Fruit fly (Drosophila melanogaster) whole organism, wandering third instar larva: ENCODE data around the gene CG12481.

Experiments used
- Abd-B ChIP-seq: fragments of >200 bp; optimal IDR thresholded peaks from 2 replicates; lab custom pipeline; 2017; ENCODE audit warnings: missing biosample characterization, missing genetic modification characterization
- CG32264 ChIP-seq: fragments of 200-800 bp; sonication (Bioruptor generic); optimal IDR thresholded peaks from 2 replicates; lab custom pipeline; 2016; ENCODE audit warnings: missing biosample characterization, missing genetic modification characterization
- CG9705 ChIP-seq: fragments of 200-800 bp; sonication (Bioruptor generic); optimal IDR thresholded peaks from 2 replicates; lab custom pipeline; 2018; ENCODE audit warnings: missing biosample characterization, mild to moderate bottlenecking, missing genetic modification characterization
- CrebA ChIP-seq: fragments of 200-800 bp; sonication (Bioruptor generic); optimal IDR thresholded peaks from 2 replicates; lab custom pipeline; 2016; ENCODE audit warnings: missing biosample characterization, mild to moderate bottlenecking, missing genetic modification characterization, borderline replicate concordance
- Dfd ChIP-seq: fragments of >200 bp; optimal IDR thresholded peaks from 2 replicates; lab custom pipeline; 2017; ENCODE audit warnings: missing biosample characterization, missing genetic modification characterization
- Dif ChIP-seq: fragments of 200-275, 200-300 bp; sonication (Bioruptor generic); optimal IDR thresholded peaks from 2 replicates; lab custom pipeline; 2018; ENCODE audit warnings: missing biosample characterization, missing genetic modification characterization; ENCODE audit not compliant: partially characterized antibody
- GATAd ChIP-seq: sonication (Bioruptor generic); optimal IDR thresholded peaks from 2 replicates; lab custom pipeline; 2016; ENCODE audit warnings: missing biosample characterization, missing genetic modification characterization
- HLH106 ChIP-seq: fragments of 200-800 bp; optimal IDR thresholded peaks from 3 replicates; lab custom pipeline; 2019; ENCODE audit warnings: missing biosample characterization, mild to moderate bottlenecking, missing genetic modification characterization, moderate library complexity
- Hnf4 ChIP-seq: fragments of 200-800 bp; sonication (Bioruptor generic); optimal IDR thresholded peaks from 2 replicates; lab custom pipeline; 2016; ENCODE audit warnings: missing biosample characterization, mild to moderate bottlenecking, missing genetic modification characterization
- Hr83 ChIP-seq: fragments of 200-300 bp; sonication (Bioruptor generic); optimal IDR thresholded peaks from 2 replicates; lab custom pipeline; 2016; ENCODE audit warnings: missing biosample characterization, mild to moderate bottlenecking, missing genetic modification characterization, moderate library complexity; ENCODE audit not compliant: poor library complexity, severe bottlenecking
- Jra ChIP-seq: sonication (Bioruptor generic); optimal IDR thresholded peaks from 2 replicates; lab custom pipeline; 2016; ENCODE audit warnings: missing biosample characterization, missing genetic modification characterization
- Mio ChIP-seq: sonication (Bioruptor generic); optimal IDR thresholded peaks from 2 replicates; lab custom pipeline; 2016; ENCODE audit warnings: missing biosample characterization, missing genetic modification characterization
- Myc ChIP-seq: fragments of >200 bp; optimal IDR thresholded peaks from 2 replicates; lab custom pipeline; 2017
- N ChIP-seq: fragments of >200 bp; optimal IDR thresholded peaks from 2 replicates; lab custom pipeline; 2018; ENCODE audit warnings: missing biosample characterization, missing external identifiers, missing genetic modification characterization
- OdsH ChIP-seq: fragments of 200-800 bp; sonication (Bioruptor generic); optimal IDR thresholded peaks from 2 replicates; lab custom pipeline; 2016; ENCODE audit warnings: missing biosample characterization, mild to moderate bottlenecking, missing genetic modification characterization
- Rel ChIP-seq, 2 experiments: fragments of 200-800 bp; sonication (Bioruptor generic) in 1 of 2; optimal IDR thresholded peaks; 2 replicates in 1 of 2; 3 replicates in 1 of 2; lab custom pipeline; 2016 to 2019; ENCODE audit warnings: mild to moderate bottlenecking in 2 of 2, missing biosample characterization in 2 of 2, missing genetic modification characterization in 2 of 2, moderate library complexity in 1 of 2
- Sp1 ChIP-seq: fragments of 200-800 bp; sonication (Bioruptor generic); optimal IDR thresholded peaks from 3 replicates; lab custom pipeline; 2019; ENCODE audit warnings: missing biosample characterization, mild to moderate bottlenecking, missing genetic modification characterization, moderate library complexity
- Vsx2 ChIP-seq: fragments of 200-300, 225-300 bp; sonication (Bioruptor generic); optimal IDR thresholded peaks from 2 replicates; lab custom pipeline; 2018; ENCODE audit warnings: missing biosample characterization, missing genetic modification characterization; ENCODE audit not compliant: partially characterized antibody
- br ChIP-seq: fragments of 200-800 bp; sonication (Bioruptor generic); optimal IDR thresholded peaks from 2 replicates; lab custom pipeline; 2016; ENCODE audit warnings: missing biosample characterization, missing genetic modification characterization
- brk ChIP-seq: fragments of 200-800 bp; sonication (Bioruptor generic); optimal IDR thresholded peaks from 2 replicates; lab custom pipeline; 2016; ENCODE audit warnings: missing biosample characterization, mild to moderate bottlenecking, missing genetic modification characterization
- dmrt93B ChIP-seq: fragments of 200-800 bp; sonication (Bioruptor generic); optimal IDR thresholded peaks from 2 replicates; lab custom pipeline; 2018; ENCODE audit warnings: missing biosample characterization, mild to moderate bottlenecking, missing genetic modification characterization
- dsf ChIP-seq: sonication (Bioruptor generic); optimal IDR thresholded peaks from 2 replicates; lab custom pipeline; 2016; ENCODE audit warnings: missing biosample characterization, missing genetic modification characterization, borderline replicate concordance
- foxo ChIP-seq, 2 experiments: fragments of 200-800 bp; sonication (Bioruptor generic); optimal IDR thresholded peaks; 2 replicates in 1 of 2; 3 replicates in 1 of 2; lab custom pipeline; 2016 to 2017; ENCODE audit warnings: missing biosample characterization in 2 of 2, missing genetic modification characterization in 2 of 2
- fru ChIP-seq: fragments of 200-800 bp; sonication (Bioruptor generic); optimal IDR thresholded peaks from 3 replicates; lab custom pipeline; 2016; ENCODE audit warnings: missing biosample characterization, mild to moderate bottlenecking, missing genetic modification characterization
- h ChIP-seq: fragments of 200-800 bp; sonication (Bioruptor generic); optimal IDR thresholded peaks from 3 replicates; lab custom pipeline; 2016; ENCODE audit warnings: missing biosample characterization, mild to moderate bottlenecking, missing genetic modification characterization
- jim ChIP-seq: fragments of 175-275, 200-325 bp; sonication (Bioruptor generic); optimal IDR thresholded peaks from 2 replicates; lab custom pipeline; 2016; ENCODE audit warnings: missing biosample characterization, mild to moderate bottlenecking, missing genetic modification characterization
- lola ChIP-seq: fragments of >200 bp; optimal IDR thresholded peaks from 2 replicates; lab custom pipeline; 2017; ENCODE audit warnings: missing biosample characterization, missing genetic modification characterization
- pan ChIP-seq: fragments of >200 bp; optimal IDR thresholded peaks from 2 replicates; lab custom pipeline; 2017
- rgr ChIP-seq: fragments of 200-800 bp; sonication (Bioruptor generic); optimal IDR thresholded peaks from 3 replicates; lab custom pipeline; 2016; ENCODE audit warnings: missing biosample characterization, mild to moderate bottlenecking, missing genetic modification characterization
- sage ChIP-seq: fragments of 200-800 bp; sonication (Bioruptor generic); optimal IDR thresholded peaks from 2 replicates; lab custom pipeline; 2016; ENCODE audit warnings: missing biosample characterization, mild to moderate bottlenecking, missing genetic modification characterization
- sv ChIP-seq: fragments of 200-800 bp; sonication (Bioruptor generic); optimal IDR thresholded peaks from 3 replicates; lab custom pipeline; 2016; ENCODE audit warnings: missing biosample characterization, missing genetic modification characterization
- tai ChIP-seq: sonication (Bioruptor generic); optimal IDR thresholded peaks from 2 replicates; lab custom pipeline; 2016; ENCODE audit warnings: missing biosample characterization, missing genetic modification characterization
- usp ChIP-seq: fragments of >200 bp; optimal IDR thresholded peaks from 2 replicates; lab custom pipeline; 2017; ENCODE audit warnings: missing biosample characterization, missing genetic modification characterization
- woc ChIP-seq: sonication (Bioruptor generic); optimal IDR thresholded peaks from 2 replicates; lab custom pipeline; 2016; ENCODE audit warnings: missing biosample characterization, mild to moderate bottlenecking, missing genetic modification characterization

The CG12481 gene

dm6 chrX:14186953-14187352 is at the start of gene CG12481:
Gene CG12481, plus strand, starts transcription at chrX:14187253.
- no peak for TF ChIP-seq Mio (GFP tag; lab: Kevin White, UChicago)

dm6 chrX:14148171-14148570 is 38.9 kb upstream of the CG12481 start:
- no peak for TF ChIP-seq Abd-B
- no peak for TF ChIP-seq h (GFP tag; lab: Kevin White, UChicago)
- no peak for TF ChIP-seq Hr83
- no peak for TF ChIP-seq Dfd (GFP tag; lab: Kevin White, UChicago)
- TF ChIP-seq woc (GFP tag; lab: Kevin White, UChicago): no peak
- no peak for TF ChIP-seq Vsx2
- TF ChIP-seq usp (GFP tag; lab: Kevin White, UChicago): no peak
- TF ChIP-seq br (GFP tag; lab: Kevin White, UChicago): no peak
- no peak for TF ChIP-seq CG9705
- no peak for TF ChIP-seq sv (GFP tag; lab: Kevin White, UChicago)
- TF ChIP-seq Dif: no peak
- TF ChIP-seq dmrt93B (GFP tag; lab: Kevin White, UChicago): no peak
- no peak for TF ChIP-seq sage (GFP tag; lab: Kevin White, UChicago)
- no peak for TF ChIP-seq CG32264 (GFP tag; lab: Kevin White, UChicago)
- TF ChIP-seq dsf (GFP tag; lab: Kevin White, UChicago): no peak
- TF ChIP-seq OdsH (GFP tag; lab: Kevin White, UChicago): no peak
- no peak for TF ChIP-seq rgr (GFP tag; lab: Kevin White, UChicago)
- no peak for TF ChIP-seq HLH106 (tag; lab: Kevin White, UChicago)

- TF ChIP-seq Vsx2 (no peak), foxo (GFP tag; optimal IDR thresholded peaks at IDR 0.05; lab: Kevin White, UChicago) (no peak), usp (GFP tag; lab: Kevin White, UChicago) (no peak), N (no peak), sv (GFP tag; lab: Kevin White, UChicago) (no peak)
Observed at dm6 chrX:14149312-14149711, 37.7 kb upstream of the CG12481 start.

- TF ChIP-seq foxo (GFP tag; optimal IDR thresholded peaks at IDR 0.05; lab: Kevin White, UChicago) (no peak), sage (GFP tag; lab: Kevin White, UChicago) (no peak), Rel (GFP tag; optimal IDR thresholded peaks at IDR 0.05; lab: Kevin White, UChicago) (no peak), Rel (tag; optimal IDR thresholded peaks at IDR 0.05; lab: Kevin White, UChicago) (no peak), Sp1 (no peak), dsf (GFP tag; lab: Kevin White, UChicago) (no peak), br (GFP tag; lab: Kevin White, UChicago) (no peak), Myc (no peak), pan (lab: Kevin White, UChicago) (no peak), CG32264 (GFP tag; lab: Kevin White, UChicago) (no peak), tai (GFP tag; lab: Kevin White, UChicago) (no peak), GATAd (GFP tag; lab: Kevin White, UChicago) (no peak), Jra (GFP tag; lab: Kevin White, UChicago) (no peak), N (no peak), fru (GFP tag; lab: Kevin White, UChicago) (no peak), Vsx2 (no peak)
Observed at dm6 chrX:14151906-14152305, 35.1 kb upstream of the CG12481 start, which contains the start of gene CG12479. Gene CG12479, minus strand, starts transcription at chrX:14152006.

- TF ChIP-seq CG9705 (no peak), Hr83 (no peak), h (GFP tag; lab: Kevin White, UChicago) (no peak), lola (GFP tag; lab: Kevin White, UChicago) (no peak), CrebA (GFP tag; lab: Kevin White, UChicago) (no peak), N (no peak), usp (GFP tag; lab: Kevin White, UChicago) (no peak), Hnf4 (no peak), jim (no peak), sv (GFP tag; lab: Kevin White, UChicago) (no peak), Rel (GFP tag; optimal IDR thresholded peaks at IDR 0.05; lab: Kevin White, UChicago) (no peak), Rel (tag; optimal IDR thresholded peaks at IDR 0.05; lab: Kevin White, UChicago) (no peak), brk (GFP tag; lab: Kevin White, UChicago) (no peak)
Observed at dm6 chrX:14153689-14154088, 33.4 kb upstream of the CG12481 start.
